Fruit fly (Drosophila melanogaster): ENCODE measurements around the gene pros.

dm6 chr3R:11351721-11352481 is 23.6 kb downstream of the pros start:
- TF ChIP-seq CG34367 (tag; optimal IDR thresholded peaks at IDR 0.05) (no peak), gl (tag; optimal IDR thresholded peaks at IDR 0.05) (no peak), CG4496 (GFP tag; IDR thresholded peaks at IDR 0.05) (no peak), CG9948 (tag; optimal IDR thresholded peaks at IDR 0.05) (no peak), EcR (GFP tag; optimal IDR thresholded peaks at IDR 0.05) (peak; percentile 87), CG10348 (GFP tag; IDR thresholded peaks at IDR 0.05) (no peak), Pif1B (GFP tag; optimal IDR thresholded peaks at IDR 0.05) (no peak), Snoo (tag; optimal IDR thresholded peaks at IDR 0.05) (no peak), Ets98B (GFP tag; IDR thresholded peaks at IDR 0.05) (no peak)
